Worm (Caenorhabditis elegans): ENCODE results near the gene nhr-164.

Gene nhr-164

DNA sequence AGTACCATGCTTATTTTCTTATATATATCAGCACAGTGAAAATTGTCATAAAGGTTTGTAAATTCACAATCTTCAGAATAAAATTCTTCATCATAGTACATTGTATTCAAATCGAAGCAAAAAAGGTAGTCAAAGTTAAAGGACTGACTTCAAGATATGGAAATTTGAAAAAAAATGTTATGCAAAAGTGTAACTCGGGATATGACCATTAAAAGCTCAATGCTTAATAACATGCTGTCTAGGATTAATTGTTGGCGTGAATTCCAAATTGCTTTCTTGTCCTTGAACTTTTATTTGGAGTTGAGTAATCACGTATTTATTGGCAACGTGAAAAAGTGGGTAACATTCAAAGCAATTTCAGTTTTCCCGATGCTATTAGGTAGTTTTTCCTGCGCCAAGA lies 39.2 kb upstream of the nhr-164 start, which contains the start of gene srw-16:
TSS of gene srw-16 (minus strand) at position 101 of the 400 bp plus-strand sequence.
- TF ChIP-seq die-1 (tag; optimal IDR thresholded peaks at IDR 0.05) = no peak
- no peak for TF ChIP-seq mes-4 (tag; optimal IDR thresholded peaks at IDR 0.05)
- no peak for TF ChIP-seq ceh-40 (GFP tag; IDR thresholded peaks at IDR 0.05)
- TF ChIP-seq snpc-1.1 (tag; optimal IDR thresholded peaks at IDR 0.05; ENCODE audit: insufficient read depth) = no peak
- no peak for TF ChIP-seq Y53G8AR.9 (GFP tag; conservative IDR thresholded peaks at IDR 0.05)
- no peak for TF ChIP-seq efl-1 (GFP tag; optimal IDR thresholded peaks at IDR 0.05)
- no peak for TF ChIP-seq lir-1 (GFP tag; conservative IDR thresholded peaks at IDR 0.05)
- TF ChIP-seq F22D6.2 (tag; optimal IDR thresholded peaks at IDR 0.05) = no peak
- TF ChIP-seq lin-26 (GFP tag; IDR thresholded peaks at IDR 0.05) = no peak
- TF ChIP-seq nhr-120 (GFP tag; IDR thresholded peaks at IDR 0.05) = no peak
- TF ChIP-seq ztf-6 (GFP tag; IDR thresholded peaks at IDR 0.05) = no peak
- no peak for TF ChIP-seq hlh-12 (tag; optimal IDR thresholded peaks at IDR 0.05)
- no peak for TF ChIP-seq rpc-1 (optimal IDR thresholded peaks at IDR 0.05)
- no peak for TF ChIP-seq rpc-1 (tag; optimal IDR thresholded peaks at IDR 0.05)

DNA sequence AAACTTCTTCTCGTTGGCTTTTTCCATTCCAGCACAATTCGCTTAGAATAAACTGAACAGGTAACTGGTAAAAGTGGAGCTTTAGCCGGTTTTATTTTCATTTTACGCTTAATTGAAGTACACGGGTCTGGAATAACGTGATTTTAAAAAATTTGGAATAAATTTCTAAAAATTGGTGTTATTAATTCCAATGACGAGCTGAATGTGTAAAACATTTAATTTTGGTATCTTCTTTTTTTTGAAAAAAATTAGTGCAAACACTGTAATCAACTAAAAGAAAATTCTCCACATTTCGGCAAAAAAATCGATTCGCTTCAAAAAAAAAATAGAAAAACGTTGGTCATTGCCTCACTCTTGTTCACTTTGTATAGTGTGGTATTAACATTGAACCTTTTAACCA lies 36.7 kb upstream of the nhr-164 start, which contains the start of gene T10H4.4:
TSS of gene T10H4.4 (minus strand) at position 101 of the 400 bp plus-strand sequence.
- TF ChIP-seq ama-1 (optimal IDR thresholded peaks at IDR 0.05) (no peak), ama-1 (GFP tag; optimal IDR thresholded peaks at IDR 0.05) (no peak), snpc-1.1 (tag; optimal IDR thresholded peaks at IDR 0.05; ENCODE audit: insufficient read depth) (no peak)

DNA sequence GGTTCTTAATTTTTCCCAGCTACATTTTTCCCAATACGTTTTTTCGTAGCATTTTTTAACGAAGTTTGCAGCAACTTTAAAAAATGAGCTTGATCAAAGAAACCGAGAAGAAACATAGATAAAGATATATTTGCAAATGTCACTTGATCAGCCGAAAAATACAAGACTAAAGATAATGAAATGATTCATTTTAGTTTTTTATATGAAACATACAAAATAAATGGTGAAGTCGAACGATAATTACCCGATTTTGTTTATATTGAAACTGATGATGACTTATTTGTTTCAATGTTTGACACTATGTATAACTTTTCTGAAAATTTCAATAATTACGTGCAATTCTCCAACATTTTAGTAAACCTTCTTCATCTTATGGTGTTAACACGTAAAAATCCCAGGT lies 32.7 kb upstream of the nhr-164 start, which contains the start of gene srw-22:
TSS of gene srw-22 (plus strand) at position 301 of the 400 bp plus-strand sequence.
- TF ChIP-seq rcor-1 (GFP tag; IDR thresholded peaks at IDR 0.05) = no peak
- no peak for TF ChIP-seq mes-4 (tag; optimal IDR thresholded peaks at IDR 0.05)
- no peak for TF ChIP-seq B0261.1 (tag; optimal IDR thresholded peaks at IDR 0.05)
- TF ChIP-seq bed-1 (GFP tag; IDR thresholded peaks at IDR 0.05) = no peak
- no peak for TF ChIP-seq tbp1 (GFP tag; optimal IDR thresholded peaks at IDR 0.05)
- no peak for TF ChIP-seq aptf-2 (GFP tag; conservative IDR thresholded peaks at IDR 0.05)
- TF ChIP-seq Y56A3A.18 (GFP tag; IDR thresholded peaks at IDR 0.05) = no peak
- TF ChIP-seq D2030.7 (GFP tag; IDR thresholded peaks at IDR 0.05) = no peak
- no peak for TF ChIP-seq ceh-91 (GFP tag; IDR thresholded peaks at IDR 0.05)
- no peak for TF ChIP-seq bed-2 (GFP tag; IDR thresholded peaks at IDR 0.05)
- TF ChIP-seq ztf-6 (GFP tag; IDR thresholded peaks at IDR 0.05) = no peak
- TF ChIP-seq F49E8.2 (tag; optimal IDR thresholded peaks at IDR 0.05; ENCODE audit: insufficient read depth) = no peak
- no peak for TF ChIP-seq aptf-3 (GFP tag; IDR thresholded peaks at IDR 0.05)
- TF ChIP-seq Y95B8A.8 (GFP tag; IDR thresholded peaks at IDR 0.05) = no peak
- TF ChIP-seq sdz-38 (tag; optimal IDR thresholded peaks at IDR 0.05) = no peak

- TF ChIP-seq B0261.1 (tag; optimal IDR thresholded peaks at IDR 0.05) (no peak), rcor-1 (GFP tag; IDR thresholded peaks at IDR 0.05) (no peak), hmg-1.2 (GFP tag; IDR thresholded peaks at IDR 0.05) (no peak)
Measured at ce11 chrV:15267405-15267804, 31.8 kb upstream of the nhr-164 start, which contains the start of gene T10H4.13. Gene T10H4.13, minus strand, starts transcription at chrV:15267505.

- TF ChIP-seq madf-3 (GFP tag; IDR thresholded peaks at IDR 0.05) (no peak), tbx-9 (tag; optimal IDR thresholded peaks at IDR 0.05; ENCODE audit: borderline replicate concordance) (no peak), nfya-2 (GFP tag; IDR thresholded peaks at IDR 0.05) (no peak), Y53F4B.3 (GFP tag; IDR thresholded peaks at IDR 0.05) (no peak), bed-1 (GFP tag; IDR thresholded peaks at IDR 0.05) (no peak), repo-1 (tag; optimal IDR thresholded peaks at IDR 0.05) (no peak), nfya-1 (tag; optimal IDR thresholded peaks at IDR 0.05; ENCODE audit: borderline replicate concordance, insufficient read depth) (no peak), nhr-80 (tag; optimal IDR thresholded peaks at IDR 0.05) (no peak)
Measured at ce11 chrV:15265814-15266213, 30.3 kb upstream of the nhr-164 start, which contains the start of gene M01B2.13. Gene M01B2.13, minus strand, starts transcription at chrV:15265914.

Data from whole organism, young adult.